Fruit fly (Drosophila melanogaster): ENCODE measurements around the gene CG42633.

The CG42633 gene

DNA sequence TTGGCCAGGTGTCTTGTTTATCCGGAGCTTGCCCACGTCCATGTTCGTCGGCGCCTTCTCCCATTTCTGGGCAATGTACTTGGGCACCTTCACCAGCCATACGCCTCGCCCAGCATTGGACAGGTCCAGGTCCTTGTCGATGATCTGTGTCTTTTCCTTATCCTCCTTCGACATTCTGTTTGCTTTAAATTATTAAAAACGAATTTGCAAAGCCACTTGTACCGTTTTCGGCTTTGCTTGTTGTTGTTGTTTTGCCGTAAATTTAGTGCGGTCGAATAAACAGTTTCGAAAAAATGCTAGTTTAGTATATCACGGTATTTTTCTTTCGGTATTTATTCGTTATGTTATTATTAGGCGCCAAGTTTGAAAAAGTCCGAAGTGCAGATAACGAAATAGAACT lies 14.5 kb downstream of the CG42633 start, which contains the start of gene TfIIFbeta:
TfIIFbeta (minus strand) TSS at position 279 of the 400 bp plus-strand sequence.
- TF ChIP-seq CG17801 (GFP tag; optimal IDR thresholded peaks at IDR 0.05; ENCODE audit: partially characterized antibody) = no peak

DNA sequence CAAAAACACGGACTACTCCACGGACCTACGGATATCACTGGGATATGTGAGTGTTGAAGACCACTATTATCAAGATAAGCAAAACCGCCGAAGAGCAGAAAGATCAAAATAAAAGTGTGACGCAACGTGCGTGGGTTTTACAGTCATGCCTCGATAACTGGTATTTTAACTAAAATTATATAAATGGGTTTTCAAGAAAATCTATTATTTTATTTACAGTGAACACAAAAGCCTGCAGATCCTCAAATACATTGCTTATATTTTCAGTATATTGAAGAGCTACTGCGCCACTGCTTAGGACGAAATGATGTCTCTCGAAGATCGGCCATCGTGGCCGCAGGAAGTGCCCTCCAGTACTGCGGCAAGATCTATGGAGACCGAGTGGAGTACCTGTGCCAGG lies 20.1 kb downstream of the CG42633 start:
- peak; percentile 4 for TF ChIP-seq CG17801 (GFP tag; optimal IDR thresholded peaks at IDR 0.05; ENCODE audit: partially characterized antibody)

- TF ChIP-seq CG17801 (GFP tag; optimal IDR thresholded peaks at IDR 0.05; ENCODE audit: partially characterized antibody) = peak; percentile 63
Observed at dm6 chr3R:10760966-10761855, 20.9 kb downstream of the CG42633 start, which contains the start of the genes MED7 and Cap-H2. TSS of gene MED7 (minus strand) at chr3R:10761032. TSS of gene Cap-H2 (plus strand) at chr3R:10761310.

DNA sequence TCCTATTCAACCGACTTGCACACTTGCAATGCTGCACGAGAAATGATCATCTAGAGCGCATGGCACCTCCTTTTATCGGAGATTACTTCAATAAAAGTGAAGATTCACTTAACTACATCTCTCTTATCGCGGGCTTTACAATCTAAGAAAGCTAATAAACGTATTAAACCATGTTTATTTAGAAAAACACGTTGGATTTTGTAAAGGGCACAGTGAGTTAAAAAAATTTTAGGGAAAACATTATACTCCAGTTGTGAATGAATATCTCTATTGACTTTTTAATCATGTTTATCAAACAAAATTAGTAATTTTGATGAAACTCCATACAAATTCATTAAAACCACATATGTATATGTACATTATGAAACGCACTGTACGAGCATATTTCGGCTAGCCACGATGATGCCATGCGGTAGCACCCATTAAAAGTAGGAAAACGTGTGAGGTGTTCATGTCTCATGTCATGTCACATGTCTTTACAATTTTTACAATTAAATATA lies 22.7 kb downstream of the CG42633 start, which contains the start of gene CG31272:
CG31272 (minus strand) TSS at position 51 of the 500 bp plus-strand sequence.
- no peak for TF ChIP-seq CG17801 (GFP tag; optimal IDR thresholded peaks at IDR 0.05; ENCODE audit: partially characterized antibody)

- no peak for TF ChIP-seq CG17801 (GFP tag; optimal IDR thresholded peaks at IDR 0.05; ENCODE audit: partially characterized antibody)
Observed at dm6 chr3R:10755534-10755933, 26.5 kb downstream of the CG42633 start, which contains the start of gene CG14691. TSS of gene CG14691 (minus strand) at chr3R:10755634.

- TF ChIP-seq CG17801 (GFP tag; optimal IDR thresholded peaks at IDR 0.05; ENCODE audit: partially characterized antibody) = no peak
Observed at dm6 chr3R:10751061-10751460, 31.0 kb downstream of the CG42633 start, which contains the start of gene TkR86C. TSS of gene TkR86C (minus strand) at chr3R:10751228.

- TF ChIP-seq CG17801 (GFP tag; optimal IDR thresholded peaks at IDR 0.05; ENCODE audit: partially characterized antibody) = no peak
Observed at dm6 chr3R:10747650-10748049, 34.4 kb downstream of the CG42633 start.

DNA sequence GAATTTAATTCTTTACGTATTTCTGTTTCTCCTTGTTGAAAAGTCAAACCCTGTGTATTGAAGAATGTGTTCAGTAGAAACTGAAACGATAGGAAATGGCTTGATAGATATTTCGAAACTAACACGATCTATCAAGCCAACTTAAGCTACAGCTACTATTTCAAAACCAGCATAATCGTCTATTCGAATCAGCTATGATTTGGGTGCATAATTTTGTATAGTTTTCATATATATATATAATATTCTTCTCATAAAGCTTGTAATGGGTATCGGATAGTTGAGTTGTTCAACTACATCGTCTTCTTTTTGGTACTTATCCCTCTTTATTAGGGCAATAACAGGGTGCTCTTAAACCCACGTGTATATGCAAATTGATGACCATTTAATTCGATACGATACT lies 46.2 kb downstream of the CG42633 start, which contains the start of gene tomboy20:
tomboy20 (minus strand) TSS at position 101 of the 400 bp plus-strand sequence.
- no peak for TF ChIP-seq CG17801 (GFP tag; optimal IDR thresholded peaks at IDR 0.05; ENCODE audit: partially characterized antibody)
